Worm (Caenorhabditis elegans): ENCODE results near the gene C08E3.14.

DNA sequence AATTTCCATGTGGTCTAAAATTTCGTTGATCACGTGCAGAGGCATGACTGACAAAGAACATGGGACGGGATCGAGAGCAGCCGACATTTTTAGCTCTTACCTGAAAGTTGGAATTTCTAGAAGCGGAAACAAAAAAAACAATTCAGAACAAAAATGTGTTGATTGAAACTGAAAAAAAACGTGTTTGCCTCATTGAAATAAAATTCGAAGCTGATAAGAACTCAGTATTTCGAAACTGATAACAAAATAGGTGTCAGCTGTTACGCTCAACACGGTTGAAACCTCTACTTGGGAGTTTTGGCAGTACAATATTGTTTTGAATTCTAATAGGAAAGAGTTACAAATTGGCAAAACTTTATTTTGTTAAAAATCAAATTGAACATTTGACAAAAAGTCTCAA is 16.9 kb upstream of the C08E3.14 start:
- TF ChIP-seq F13H6.1 (tag; optimal IDR thresholded peaks at IDR 0.05) (no peak), ama-1 (optimal IDR thresholded peaks at IDR 0.05) (no peak), ZK546.5 (tag; optimal IDR thresholded peaks at IDR 0.05) (no peak), nhr-10 (tag; optimal IDR thresholded peaks at IDR 0.05) (no peak), snpc-4 (tag; optimal IDR thresholded peaks at IDR 0.05) (no peak), ztf-11 (tag; optimal IDR thresholded peaks at IDR 0.05) (no peak), unc-39 (tag; optimal IDR thresholded peaks at IDR 0.05) (no peak), aly-2 (tag; optimal IDR thresholded peaks at IDR 0.05) (no peak), mbf-1 (tag; optimal IDR thresholded peaks at IDR 0.05) (no peak), lin-13 (GFP tag; optimal IDR thresholded peaks at IDR 0.05) (no peak), zag-1 (tag; optimal IDR thresholded peaks at IDR 0.05) (no peak), nhr-237 (tag; optimal IDR thresholded peaks at IDR 0.05) (no peak), nhr-77 (tag; optimal IDR thresholded peaks at IDR 0.05) (no peak)
